Worm (Caenorhabditis elegans) whole organism, L3 larva: ENCODE measurements around the gene R08C7.8.

Experiments
- R02D3.7 ChIP-seq: fragments of 150-350 bp; optimal IDR thresholded peaks from 2 replicates; lab custom pipeline; 2014; ENCODE audit warnings: missing biosample characterization, missing genetic modification characterization
- aly-2 ChIP-seq: fragments of 150-350 bp; optimal IDR thresholded peaks from 2 replicates; lab custom pipeline; 2014; ENCODE audit warnings: missing biosample characterization, missing genetic modification characterization
- ama-1 ChIP-seq: fragments of 150-350 bp; optimal IDR thresholded peaks from 2 replicates; lab custom pipeline; 2018
- ceh-16 ChIP-seq: sonication (generic microtip); optimal IDR thresholded peaks from 2 replicates; lab custom pipeline; 2017; ENCODE audit warnings: missing biosample characterization, missing genetic modification characterization
- ceh-28 ChIP-seq: fragments of 150-350 bp; optimal IDR thresholded peaks from 2 replicates; lab custom pipeline; 2014; ENCODE audit warnings: missing biosample characterization, missing genetic modification reagents, missing genetic modification characterization
- daf-12 ChIP-seq: fragments of 150-350 bp; optimal IDR thresholded peaks from 2 replicates; lab custom pipeline; 2014; ENCODE audit warnings: missing biosample characterization, missing genetic modification reagents, missing genetic modification characterization
- egl-27 ChIP-seq: sonication (generic microtip); optimal IDR thresholded peaks from 4 replicates; lab custom pipeline; 2017; ENCODE audit warnings: missing biosample characterization, missing genetic modification reagents, missing genetic modification characterization
- egl-5 ChIP-seq: fragments of 150-350 bp; optimal IDR thresholded peaks from 2 replicates; lab custom pipeline; 2017; ENCODE audit warnings: missing biosample characterization, missing genetic modification reagents, missing genetic modification characterization, inconsistent platforms
- elt-1 ChIP-seq: fragments of 150-350 bp; optimal IDR thresholded peaks from 2 replicates; lab custom pipeline; 2014; ENCODE audit warnings: missing biosample characterization, missing genetic modification characterization
- elt-2 ChIP-seq: sonication (generic microtip); optimal IDR thresholded peaks from 2 replicates; lab custom pipeline; 2016; ENCODE audit warnings: missing genetic modification reagents, mild to moderate bottlenecking, missing genetic modification characterization, missing compliant biosample characterization
- fkh-10 ChIP-seq: sonication (generic microtip); optimal IDR thresholded peaks from 2 replicates; lab custom pipeline; 2017; ENCODE audit warnings: missing biosample characterization, missing genetic modification reagents, missing genetic modification characterization
- fkh-2 ChIP-seq: fragments of 150-350 bp; optimal IDR thresholded peaks from 2 replicates; lab custom pipeline; 2014; ENCODE audit warnings: missing biosample characterization, missing genetic modification reagents, missing genetic modification characterization
- fos-1 ChIP-seq: fragments of 150-350 bp; optimal IDR thresholded peaks from 2 replicates; lab custom pipeline; 2014; ENCODE audit warnings: missing biosample characterization, missing genetic modification characterization
- hmg-11 ChIP-seq: sonication (generic microtip); optimal IDR thresholded peaks from 2 replicates; lab custom pipeline; 2016; ENCODE audit warnings: missing genetic modification characterization, missing compliant biosample characterization
- jun-1 ChIP-seq: fragments of 150-350 bp; optimal IDR thresholded peaks from 2 replicates; lab custom pipeline; 2014; ENCODE audit warnings: missing biosample characterization, missing genetic modification reagents, missing genetic modification characterization
- lin-15B ChIP-seq: fragments of 150-350 bp; optimal IDR thresholded peaks from 2 replicates; lab custom pipeline; 2014; ENCODE audit warnings: missing biosample characterization, missing genetic modification characterization
- lin-39 ChIP-seq: fragments of 150-350 bp; optimal IDR thresholded peaks from 2 replicates; lab custom pipeline; 2018; ENCODE audit warnings: missing biosample characterization, missing genetic modification reagents, missing genetic modification characterization
- lsy-12 ChIP-seq: sonication (generic microtip); optimal IDR thresholded peaks from 2 replicates; lab custom pipeline; 2016; ENCODE audit warnings: mild to moderate bottlenecking, missing genetic modification characterization, missing compliant biosample characterization
- mdl-1 ChIP-seq: fragments of 150-350 bp; optimal IDR thresholded peaks from 2 replicates; lab custom pipeline; 2014; ENCODE audit warnings: missing biosample characterization, missing genetic modification characterization
- mml-1 ChIP-seq: fragments of 150-350 bp; sonication (generic microtip); optimal IDR thresholded peaks from 3 replicates; lab custom pipeline; 2014; ENCODE audit warnings: missing biosample characterization, missing genetic modification characterization
- nfya-1 ChIP-seq: sonication (generic microtip); optimal IDR thresholded peaks from 2 replicates; lab custom pipeline; 2017; ENCODE audit warnings: missing genetic modification characterization, mild to moderate bottlenecking, missing compliant biosample characterization, antibody characterized with exemption, moderate library complexity; ENCODE audit not compliant: insufficient read depth
- nhr-11 ChIP-seq: fragments of 150-350 bp; optimal IDR thresholded peaks from 2 replicates; lab custom pipeline; 2014; ENCODE audit warnings: missing biosample characterization, missing genetic modification characterization
- nhr-12 ChIP-seq: fragments of 150-350 bp; optimal IDR thresholded peaks from 2 replicates; lab custom pipeline; 2014; ENCODE audit warnings: missing biosample characterization, missing genetic modification characterization
- nhr-23 ChIP-seq: fragments of 150-350 bp; optimal IDR thresholded peaks from 2 replicates; lab custom pipeline; 2014; ENCODE audit warnings: missing biosample characterization, missing genetic modification reagents, missing genetic modification characterization
- nhr-237 ChIP-seq: fragments of 150-350 bp; optimal IDR thresholded peaks from 2 replicates; lab custom pipeline; 2014; ENCODE audit warnings: missing biosample characterization, missing genetic modification characterization
- nhr-25 ChIP-seq: sonication (generic microtip); optimal IDR thresholded peaks from 2 replicates; lab custom pipeline; 2017; ENCODE audit warnings: missing biosample characterization, missing genetic modification characterization
- nhr-28 ChIP-seq: fragments of 150-350 bp; optimal IDR thresholded peaks from 2 replicates; lab custom pipeline; 2014; ENCODE audit warnings: missing biosample characterization, missing genetic modification characterization
- nhr-43 ChIP-seq: sonication (generic microtip); optimal IDR thresholded peaks from 2 replicates; lab custom pipeline; 2016; ENCODE audit warnings: mild to moderate bottlenecking, missing genetic modification characterization, missing compliant biosample characterization; ENCODE audit not compliant: poor library complexity, severe bottlenecking
- nhr-67 ChIP-seq: fragments of 150-350 bp; optimal IDR thresholded peaks from 2 replicates; lab custom pipeline; 2014; ENCODE audit warnings: missing biosample characterization, missing genetic modification characterization
- nhr-76 ChIP-seq: fragments of 150-350 bp; sonication (generic microtip); optimal IDR thresholded peaks from 5 replicates; lab custom pipeline; 2014; ENCODE audit warnings: missing biosample characterization, missing genetic modification characterization
- nhr-77 ChIP-seq: fragments of 150-350 bp; optimal IDR thresholded peaks from 2 replicates; lab custom pipeline; 2014; ENCODE audit warnings: missing biosample characterization, missing genetic modification characterization
- pha-4 ChIP-seq: fragments of 150-350 bp; optimal IDR thresholded peaks from 2 replicates; lab custom pipeline; 2014; ENCODE audit warnings: missing biosample characterization, missing genetic modification reagents, missing genetic modification characterization
- pqm-1 ChIP-seq: fragments of 150-350 bp; optimal IDR thresholded peaks from 2 replicates; lab custom pipeline; 2017; ENCODE audit warnings: missing biosample characterization, missing genetic modification characterization, inconsistent platforms
- sea-2 ChIP-seq: fragments of 150-350 bp; sonication (generic microtip); optimal IDR thresholded peaks from 4 replicates; lab custom pipeline; 2014; ENCODE audit warnings: missing biosample characterization, missing genetic modification reagents, missing genetic modification characterization
- skn-1 ChIP-seq: fragments of 150-350 bp; optimal IDR thresholded peaks from 2 replicates; lab custom pipeline; 2014; ENCODE audit warnings: missing biosample characterization, missing genetic modification characterization
- snpc-4 ChIP-seq: fragments of 150-350 bp; optimal IDR thresholded peaks from 2 replicates; lab custom pipeline; 2014; ENCODE audit warnings: missing biosample characterization, missing genetic modification characterization
- tbx-2 ChIP-seq: sonication (generic microtip); optimal IDR thresholded peaks from 2 replicates; lab custom pipeline; 2016; ENCODE audit warnings: mild to moderate bottlenecking, missing genetic modification characterization, missing compliant biosample characterization
- unc-39 ChIP-seq: sonication (generic microtip); optimal IDR thresholded peaks from 4 replicates; lab custom pipeline; 2017; ENCODE audit warnings: missing biosample characterization, missing genetic modification characterization
- unc-62 ChIP-seq: fragments of 150-350 bp; sonication (generic microtip); optimal IDR thresholded peaks from 4 replicates; lab custom pipeline; 2014; ENCODE audit warnings: missing biosample characterization, missing genetic modification reagents, missing genetic modification characterization
- zag-1 ChIP-seq: fragments of 150-350 bp; optimal IDR thresholded peaks from 2 replicates; lab custom pipeline; 2014; ENCODE audit warnings: missing biosample characterization, missing genetic modification characterization
- ztf-11 ChIP-seq: fragments of 150-350 bp; optimal IDR thresholded peaks from 2 replicates; lab custom pipeline; 2014; ENCODE audit warnings: missing biosample characterization, missing genetic modification characterization
- ztf-4 ChIP-seq: fragments of 150-350 bp; optimal IDR thresholded peaks from 2 replicates; lab custom pipeline; 2014; ENCODE audit warnings: missing biosample characterization, missing genetic modification characterization

R08C7.8 gene

DNA sequence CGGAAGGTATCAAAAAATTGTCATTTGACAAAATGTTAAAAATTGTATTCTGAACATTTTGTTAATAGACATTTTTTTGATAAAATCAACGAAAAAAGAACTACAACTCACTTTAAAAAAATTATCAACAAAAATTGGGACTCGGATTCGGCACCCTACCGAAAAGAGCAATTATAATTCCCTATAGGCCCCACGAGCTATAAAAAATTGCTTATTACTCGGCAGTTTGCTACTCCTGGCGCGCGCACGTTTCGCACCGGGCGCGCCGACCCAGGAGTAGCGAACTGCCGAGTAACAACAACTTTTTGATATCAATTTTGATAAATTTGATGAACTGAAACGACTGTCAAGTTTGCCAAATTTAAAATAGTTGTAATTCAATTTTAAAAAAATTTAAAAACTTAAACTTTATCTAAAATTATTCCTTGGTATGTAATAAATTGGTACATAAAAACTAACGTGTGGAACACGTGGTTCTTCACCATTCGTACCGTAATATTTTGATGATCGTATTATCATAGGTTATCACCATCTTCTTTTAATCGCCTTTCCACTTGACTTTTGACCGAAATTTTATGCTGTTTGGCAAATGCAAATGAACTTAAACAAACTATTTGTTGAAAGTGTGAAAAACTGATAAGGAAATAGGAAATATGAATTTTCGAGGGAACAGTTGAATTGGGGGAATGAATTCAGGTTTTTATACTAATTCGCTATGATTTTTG lies 41.2 kb upstream of the R08C7.8 start:
- TF ChIP-seq ztf-11 (tag; lab: Kevin White, UChicago) (no peak), snpc-4 (tag; lab: Kevin White, UChicago) (no peak), daf-12 (no peak), elt-2 (tag; lab: Kevin White, UChicago) (peak; percentile 72), unc-39 (tag; lab: Kevin White, UChicago) (no peak), ceh-28 (no peak), aly-2 (tag; lab: Kevin White, UChicago) (no peak), lin-39 (tag; lab: Kevin White, UChicago) (no peak), mml-1 (tag; lab: Kevin White, UChicago) (no peak), nhr-23 (tag; lab: Kevin White, UChicago) (no peak), nhr-237 (tag; lab: Kevin White, UChicago) (no peak), nhr-43 (tag; lab: Kevin White, UChicago) (no peak), fkh-10 (GFP tag; lab: Kevin White, UChicago) (no peak), ama-1 (peak; percentile 3), nfya-1 (tag; lab: Kevin White, UChicago) (no peak), skn-1 (tag; lab: Kevin White, UChicago) (no peak), tbx-2 (tag; lab: Kevin White, UChicago) (no peak), nhr-11 (tag; lab: Kevin White, UChicago) (no peak), nhr-67 (tag; lab: Kevin White, UChicago) (no peak), fkh-2 (tag; lab: Kevin White, UChicago) (no peak), unc-62 (GFP tag; lab: Kevin White, UChicago) (no peak), nhr-28 (no peak), lin-15B (tag; lab: Kevin White, UChicago) (no peak), pha-4 (tag; lab: Kevin White, UChicago) (peak; percentile 58), ceh-16 (tag; lab: Kevin White, UChicago) (no peak), nhr-12 (tag; lab: Kevin White, UChicago) (no peak), egl-5 (no peak), zag-1 (tag; lab: Kevin White, UChicago) (no peak), nhr-77 (tag; lab: Kevin White, UChicago) (no peak), ztf-4 (tag; lab: Kevin White, UChicago) (peak; percentile 14), egl-27 (tag; lab: Kevin White, UChicago) (no peak), pqm-1 (tag; lab: Kevin White, UChicago) (peak; percentile 40), nhr-76 (tag; lab: Kevin White, UChicago) (no peak)

ce11 chrIV:4473767-4474166 lies 39.4 kb upstream of the R08C7.8 start:
- TF ChIP-seq R02D3.7 (tag; lab: Kevin White, UChicago) (no peak), nhr-25 (tag; lab: Kevin White, UChicago) (peak; percentile 14), snpc-4 (tag; lab: Kevin White, UChicago) (no peak), fos-1 (tag; lab: Kevin White, UChicago) (no peak), ama-1 (peak; percentile 83), nhr-76 (tag; lab: Kevin White, UChicago) (no peak), nhr-23 (tag; lab: Kevin White, UChicago) (peak; percentile 12), elt-2 (tag; lab: Kevin White, UChicago) (peak; percentile 4), lsy-12 (tag; lab: Kevin White, UChicago) (peak; percentile 19)

ce11 chrIV:4472418-4473173 lies 38.3 kb upstream of the R08C7.8 start:
- TF ChIP-seq egl-5 (no peak), ceh-28 (no peak), nhr-28 (no peak), daf-12 (no peak), R02D3.7 (tag; lab: Kevin White, UChicago) (no peak), hmg-11 (tag; lab: Kevin White, UChicago) (no peak), pha-4 (tag; lab: Kevin White, UChicago) (peak; percentile 37), ama-1 (peak; percentile 86), lin-15B (tag; lab: Kevin White, UChicago) (no peak), fkh-2 (tag; lab: Kevin White, UChicago) (no peak), zag-1 (tag; lab: Kevin White, UChicago) (no peak), unc-62 (GFP tag; lab: Kevin White, UChicago) (no peak), nhr-43 (tag; lab: Kevin White, UChicago) (peak; percentile 73), nhr-67 (tag; lab: Kevin White, UChicago) (no peak), fos-1 (tag; lab: Kevin White, UChicago) (no peak), elt-1 (peak; percentile 75), jun-1 (tag; lab: Kevin White, UChicago) (no peak), fkh-10 (GFP tag; lab: Kevin White, UChicago) (no peak), pqm-1 (tag; lab: Kevin White, UChicago) (peak; percentile 58), nfya-1 (tag; lab: Kevin White, UChicago) (peak; percentile 7), unc-39 (tag; lab: Kevin White, UChicago) (no peak), mdl-1 (no peak), ztf-4 (tag; lab: Kevin White, UChicago) (peak; percentile 54), mml-1 (tag; lab: Kevin White, UChicago) (peak; percentile 15), nhr-12 (tag; lab: Kevin White, UChicago) (no peak), sea-2 (GFP tag; lab: Kevin White, UChicago) (no peak), ceh-16 (tag; lab: Kevin White, UChicago) (no peak), elt-2 (tag; lab: Kevin White, UChicago) (peak; percentile 53), skn-1 (tag; lab: Kevin White, UChicago) (no peak), ztf-11 (tag; lab: Kevin White, UChicago) (no peak)
